Worm (Caenorhabditis elegans): ENCODE results near the gene F02A9.7.

- TF ChIP-seq daf-12 (tag; optimal IDR thresholded peaks at IDR 0.05), result no peak
- TF ChIP-seq zfp-2 (tag; optimal IDR thresholded peaks at IDR 0.05), result no peak
- no peak for TF ChIP-seq F37D6.2 (tag; optimal IDR thresholded peaks at IDR 0.05)
- TF ChIP-seq nhr-11 (tag; optimal IDR thresholded peaks at IDR 0.05), result no peak
- no peak for TF ChIP-seq ztf-11 (tag; optimal IDR thresholded peaks at IDR 0.05)
- TF ChIP-seq lin-38 (GFP tag; IDR thresholded peaks at IDR 0.05), result no peak
- TF ChIP-seq aly-2 (tag; optimal IDR thresholded peaks at IDR 0.05), result no peak
- no peak for TF ChIP-seq ztf-7 (tag; optimal IDR thresholded peaks at IDR 0.05)
- no peak for TF ChIP-seq skn-1 (tag; optimal IDR thresholded peaks at IDR 0.05)
- TF ChIP-seq unc-62 (GFP tag; optimal IDR thresholded peaks at IDR 0.05 in 1 of 2), result no peak
- TF ChIP-seq unc-62 (tag; optimal IDR thresholded peaks at IDR 0.05), result no peak
Observed at ce11 chrIII:9051714-9052113, 23.7 kb downstream of the F02A9.7 start.
